Worm (Caenorhabditis elegans): ENCODE measurements around the gene dlc-4.
"Not testable (repeated sequence)": the region's sequence is repeated elsewhere in the genome, so short reads cannot be mapped to it uniquely, and the experiment has no call there.

The dlc-4 gene

ce11 chrIV:16463932-16464331 lies 20.9 kb downstream of the dlc-4 start:
- TF ChIP-seq snpc-4 (GFP tag; optimal IDR thresholded peaks at IDR 0.05), result not testable (repeated sequence)
- TF ChIP-seq snpc-4 (tag; optimal IDR thresholded peaks at IDR 0.05) (peak in 2 of 4 experiments; percentile 26 to 90), attf-6 (GFP tag; IDR thresholded peaks at IDR 0.05) (peak; percentile 77; the same call in 1 of the 2 replicates)

ce11 chrIV:16470888-16471287 lies 27.8 kb downstream of the dlc-4 start, which contains the start of gene VY10G11R.1:
Gene VY10G11R.1, minus strand, starts transcription at chrIV:16470988.
- TF ChIP-seq lin-54 (GFP tag; optimal IDR thresholded peaks at IDR 0.05); nfya-2 (GFP tag; IDR thresholded peaks at IDR 0.05); F55B11.4 (tag; optimal IDR thresholded peaks at IDR 0.05; ENCODE audit: borderline replicate concordance, insufficient read depth): not testable (repeated sequence)

ce11 chrIV:16471569-16471968 lies 28.5 kb downstream of the dlc-4 start:
- peak; percentile 70 for TF ChIP-seq attf-6 (GFP tag; IDR thresholded peaks at IDR 0.05)
- TF ChIP-seq snpc-4 (GFP tag; optimal IDR thresholded peaks at IDR 0.05), result no peak
- peak; percentile 43 to 88 (median 57) for TF ChIP-seq snpc-4 (tag; optimal IDR thresholded peaks at IDR 0.05)
- TF ChIP-seq sea-2 (GFP tag; IDR thresholded peaks at IDR 0.05), result no peak
- TF ChIP-seq hrde-1 (tag; optimal IDR thresholded peaks at IDR 0.05; ENCODE audit: borderline replicate concordance), result no peak

- TF ChIP-seq efl-1 (GFP tag; optimal IDR thresholded peaks at IDR 0.05) (no peak), akir-1 (GFP tag; optimal IDR thresholded peaks at IDR 0.05) (no peak), lin-54 (GFP tag; optimal IDR thresholded peaks at IDR 0.05) (no peak), F22D6.2 (tag; optimal IDR thresholded peaks at IDR 0.05) (no peak), atf-7 (tag; optimal IDR thresholded peaks at IDR 0.05) (no peak), nhr-90 (tag; optimal IDR thresholded peaks at IDR 0.05) (no peak), attf-3 (GFP tag; conservative IDR thresholded peaks at IDR 0.05) (no peak), D2030.7 (GFP tag; IDR thresholded peaks at IDR 0.05) (no peak)
Observed at ce11 chrIV:16476081-16476480, 33.0 kb downstream of the dlc-4 start.

- TF ChIP-seq sdz-38 (tag; optimal IDR thresholded peaks at IDR 0.05) (no peak), egl-44 (GFP tag; IDR thresholded peaks at IDR 0.05) (no peak), zfh-2 (GFP tag; conservative IDR thresholded peaks at IDR 0.05) (no peak), mel-28 (tag; optimal IDR thresholded peaks at IDR 0.05; ENCODE audit: borderline replicate concordance) (no peak), atf-7 (tag; optimal IDR thresholded peaks at IDR 0.05) (no peak), F37B4.10 (GFP tag; IDR thresholded peaks at IDR 0.05) (no peak), ztf-26 (tag; optimal IDR thresholded peaks at IDR 0.05) (no peak), ztf-22 (GFP tag; optimal IDR thresholded peaks at IDR 0.05) (no peak)
Observed at ce11 chrIV:16477169-16477568, 34.1 kb downstream of the dlc-4 start, which contains the start of gene Y51H4A.1. Gene Y51H4A.1, minus strand, starts transcription at chrIV:16477295.

- not testable (repeated sequence) for TF ChIP-seq ets-4 (GFP tag; optimal IDR thresholded peaks at IDR 0.05); T26A5.8 (tag; optimal IDR thresholded peaks at IDR 0.05); Y67H2A.10 (GFP tag; conservative IDR thresholded peaks at IDR 0.05)
Observed at ce11 chrIV:16480888-16481287, 37.8 kb downstream of the dlc-4 start, which contains the start of gene Y51H4A.938. Gene Y51H4A.938, plus strand, starts transcription at chrIV:16481188.

- TF ChIP-seq tbp1 (GFP tag; optimal IDR thresholded peaks at IDR 0.05) (peak; percentile 81), rpc-1 (tag; optimal IDR thresholded peaks at IDR 0.05) (peak; percentile 50), hmg-1.2 (GFP tag; IDR thresholded peaks at IDR 0.05) (peak; percentile 54), B0261.1 (tag; optimal IDR thresholded peaks at IDR 0.05) (peak; percentile 55), snpc-4 (tag; optimal IDR thresholded peaks at IDR 0.05) (peak in 1 of 4 experiments; percentile 62), him-1 (tag; optimal IDR thresholded peaks at IDR 0.05) (peak; percentile 12), attf-6 (GFP tag; IDR thresholded peaks at IDR 0.05) (peak; percentile 91), K11D2.4 (GFP tag; IDR thresholded peaks at IDR 0.05) (0 out of 2 replicates have a peak, but pooled peaks have one; percentile 24)
- TF ChIP-seq rpc-1 (optimal IDR thresholded peaks at IDR 0.05); snpc-4 (GFP tag; optimal IDR thresholded peaks at IDR 0.05): not testable (repeated sequence)
Observed at ce11 chrIV:16482143-16482542, 39.1 kb downstream of the dlc-4 start.

Data from whole organism, young adult.